Worm (Caenorhabditis elegans): ENCODE measurements around the gene kin-21.

kin-21 gene

ce11 chrIV:9815432-9815831 is 17.3 kb upstream of the kin-21 start, which contains the start of gene egl-20 (continued):
- TF ChIP-seq die-1 (tag; optimal IDR thresholded peaks at IDR 0.05), result no peak
- TF ChIP-seq D2030.7 (GFP tag; IDR thresholded peaks at IDR 0.05), result no peak
- TF ChIP-seq ccch-3 (GFP tag; optimal IDR thresholded peaks at IDR 0.05), result no peak

- TF ChIP-seq fkh-3 (tag; optimal IDR thresholded peaks at IDR 0.05) (no peak), egl-44 (GFP tag; IDR thresholded peaks at IDR 0.05) (no peak), ztf-22 (GFP tag; optimal IDR thresholded peaks at IDR 0.05) (no peak), pbrm-1 (GFP tag; IDR thresholded peaks at IDR 0.05) (no peak), F33H1.4 (GFP tag; IDR thresholded peaks at IDR 0.05) (no peak), F52B5.7 (tag; optimal IDR thresholded peaks at IDR 0.05) (no peak), tbp1 (GFP tag; optimal IDR thresholded peaks at IDR 0.05) (no peak), nhr-120 (GFP tag; IDR thresholded peaks at IDR 0.05) (no peak), let-607 (tag; optimal IDR thresholded peaks at IDR 0.05) (no peak), nfyb-1 (GFP tag; IDR thresholded peaks at IDR 0.05) (no peak), tlf-1 (GFP tag; optimal IDR thresholded peaks at IDR 0.05) (no peak)
These were observed 11.1 kb upstream of the kin-21 start, which contains the start of gene col-123 for ce11 chrIV:9821621-9822020. TSS of gene col-123 (plus strand) at chrIV:9821921.

DNA sequence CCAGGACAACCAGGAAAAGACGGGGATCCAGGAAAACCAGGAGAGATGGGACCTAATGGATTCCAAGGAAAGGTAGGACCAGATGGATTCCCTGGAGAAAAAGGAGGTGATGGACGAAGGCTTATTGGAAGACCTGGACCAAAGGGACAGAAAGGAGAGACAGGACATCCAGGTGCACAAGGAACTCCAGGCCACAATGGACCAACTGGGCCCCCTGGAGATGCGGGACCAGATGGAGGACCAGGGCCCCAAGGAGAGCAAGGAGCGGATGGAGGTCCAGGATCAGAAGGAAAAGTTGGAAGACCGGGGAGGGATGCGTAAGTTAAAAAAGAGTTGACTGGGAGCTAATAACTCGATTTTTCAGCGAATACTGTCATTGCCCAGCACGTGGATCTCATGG is 10.1 kb upstream of the kin-21 start:
- TF ChIP-seq rpc-1 (optimal IDR thresholded peaks at IDR 0.05), result no peak
- no peak for TF ChIP-seq rpc-1 (tag; optimal IDR thresholded peaks at IDR 0.05)
- TF ChIP-seq madf-8 (GFP tag; conservative IDR thresholded peaks at IDR 0.05), result 0 out of 2 replicates have a peak, but pooled peaks have one; percentile 16
- TF ChIP-seq zfh-2 (GFP tag; conservative IDR thresholded peaks at IDR 0.05), result peak; percentile 65
- TF ChIP-seq F37B4.10 (GFP tag; IDR thresholded peaks at IDR 0.05), result 0 out of 2 replicates have a peak, but pooled peaks have one; percentile 51

- TF ChIP-seq ceh-91 (GFP tag; IDR thresholded peaks at IDR 0.05) (no peak), C17E4.6 (GFP tag; IDR thresholded peaks at IDR 0.05) (no peak), unc-62 (GFP tag; optimal IDR thresholded peaks at IDR 0.05) (no peak), bed-2 (GFP tag; IDR thresholded peaks at IDR 0.05) (no peak), dox-1 (GFP tag; IDR thresholded peaks at IDR 0.05) (no peak), efl-1 (GFP tag; optimal IDR thresholded peaks at IDR 0.05) (no peak), F57C9.4 (tag; optimal IDR thresholded peaks at IDR 0.05) (no peak), akir-1 (GFP tag; optimal IDR thresholded peaks at IDR 0.05) (no peak), B0035.1 (tag; optimal IDR thresholded peaks at IDR 0.05) (no peak), hlh-12 (tag; optimal IDR thresholded peaks at IDR 0.05) (no peak), K11D2.4 (GFP tag; IDR thresholded peaks at IDR 0.05) (no peak), die-1 (tag; optimal IDR thresholded peaks at IDR 0.05) (no peak), tbp1 (GFP tag; optimal IDR thresholded peaks at IDR 0.05) (no peak), snpc-1.3 (tag; optimal IDR thresholded peaks at IDR 0.05; ENCODE audit: insufficient read depth) (no peak), ztf-25 (GFP tag; IDR thresholded peaks at IDR 0.05) (no peak), B0336.3 (GFP tag; IDR thresholded peaks at IDR 0.05) (no peak), zim-3 (tag; optimal IDR thresholded peaks at IDR 0.05) (no peak)
These were observed 8.2 kb upstream of the kin-21 start, which contains the start of gene catp-6 for ce11 chrIV:9824480-9824879. TSS of gene catp-6 (minus strand) at chrIV:9824580.
